Worm (Caenorhabditis elegans): ENCODE measurements around the gene gst-32.
"Not testable (repeated sequence)": the region's sequence is repeated elsewhere in the genome, so short reads cannot be mapped to it uniquely, and the experiment has no call there.

Gene gst-32

DNA sequence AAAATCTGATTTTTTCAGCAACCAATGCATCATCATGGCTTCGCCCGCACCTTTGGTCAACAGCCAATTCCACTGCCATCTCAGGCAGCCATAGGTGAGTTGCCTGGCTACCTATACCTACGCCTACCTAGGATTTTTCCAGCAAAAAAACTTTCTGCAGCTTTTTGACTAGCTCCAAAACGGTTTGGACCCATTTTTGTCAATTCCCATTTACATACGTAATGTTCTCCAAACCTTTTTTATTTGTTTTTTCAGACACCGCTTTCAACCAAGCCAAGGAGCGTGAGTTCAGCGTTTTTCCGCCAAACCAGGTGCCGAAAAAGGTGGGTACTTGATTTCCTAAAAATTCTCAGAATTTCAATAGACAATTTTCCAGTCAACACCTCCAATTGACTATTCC lies 34.7 kb downstream of the gst-32 start:
- TF ChIP-seq B0019.2 (GFP tag; conservative IDR thresholded peaks at IDR 0.05) (no peak), akir-1 (GFP tag; optimal IDR thresholded peaks at IDR 0.05) (no peak), mcd-1 (GFP tag; IDR thresholded peaks at IDR 0.05) (no peak), F49E8.2 (tag; optimal IDR thresholded peaks at IDR 0.05; ENCODE audit: insufficient read depth) (no peak), ztf-6 (GFP tag; IDR thresholded peaks at IDR 0.05) (no peak), lir-1 (GFP tag; conservative IDR thresholded peaks at IDR 0.05) (no peak), unc-62 (GFP tag; optimal IDR thresholded peaks at IDR 0.05) (no peak), lag-1 (GFP tag; IDR thresholded peaks at IDR 0.05) (no peak), snpc-1.1 (tag; optimal IDR thresholded peaks at IDR 0.05; ENCODE audit: insufficient read depth) (no peak), rcor-1 (GFP tag; IDR thresholded peaks at IDR 0.05) (no peak), ceh-58 (GFP tag; IDR thresholded peaks at IDR 0.05) (no peak)

ce11 chrII:15140881-15141280 lies 37.5 kb downstream of the gst-32 start, which contains the start of gene Y53F4B.26:
Y53F4B.26 (minus strand) TSS chrII:15140981.
- TF ChIP-seq snpc-1.1 (tag; optimal IDR thresholded peaks at IDR 0.05; ENCODE audit: insufficient read depth); madf-3 (GFP tag; IDR thresholded peaks at IDR 0.05); zim-3 (tag; optimal IDR thresholded peaks at IDR 0.05): not testable (repeated sequence)

- no peak for TF ChIP-seq snpc-1.1 (tag; optimal IDR thresholded peaks at IDR 0.05; ENCODE audit: insufficient read depth)
- TF ChIP-seq tbp1 (GFP tag; optimal IDR thresholded peaks at IDR 0.05), result no peak
- no peak for TF ChIP-seq lin-54 (GFP tag; optimal IDR thresholded peaks at IDR 0.05)
- no peak for TF ChIP-seq ztf-22 (GFP tag; optimal IDR thresholded peaks at IDR 0.05)
- no peak for TF ChIP-seq nfya-2 (GFP tag; IDR thresholded peaks at IDR 0.05)
- no peak for TF ChIP-seq let-526 (GFP tag; IDR thresholded peaks at IDR 0.05)
- no peak for TF ChIP-seq die-1 (tag; optimal IDR thresholded peaks at IDR 0.05)
Measured at ce11 chrII:15135886-15136285, 42.5 kb downstream of the gst-32 start, which contains the start of gene Y53F4B.25. Y53F4B.25 (plus strand) TSS chrII:15136186.

DNA sequence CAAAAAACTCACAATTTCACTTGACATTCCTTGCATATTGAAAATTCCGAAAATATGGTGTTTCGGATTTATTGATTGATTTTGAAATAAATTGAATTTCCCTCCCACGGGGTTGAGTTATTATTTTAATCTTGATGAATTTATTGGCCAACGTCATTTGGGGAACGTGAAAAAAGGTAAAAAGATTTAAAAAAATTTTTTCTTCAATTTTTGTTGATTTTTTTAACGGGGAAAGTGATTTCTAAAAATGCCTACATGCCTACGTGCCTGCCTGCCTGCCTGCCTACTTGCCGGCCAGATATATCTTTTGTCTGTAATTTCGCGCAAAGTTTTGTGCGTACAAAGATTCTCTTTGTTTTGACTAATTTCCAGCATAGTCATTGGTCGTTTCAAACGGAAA lies 44.1 kb downstream of the gst-32 start, which contains the start of gene Y53F4B.24:
TSS of gene Y53F4B.24 (minus strand) at position 101 of the 400 bp plus-strand sequence.
- TF ChIP-seq bed-2 (GFP tag; IDR thresholded peaks at IDR 0.05) (no peak), atf-7 (tag; optimal IDR thresholded peaks at IDR 0.05) (no peak), ztf-28 (GFP tag; IDR thresholded peaks at IDR 0.05) (no peak), dpl-1 (GFP tag; optimal IDR thresholded peaks at IDR 0.05) (no peak), C06A6.2 (GFP tag; conservative IDR thresholded peaks at IDR 0.05) (no peak), die-1 (tag; optimal IDR thresholded peaks at IDR 0.05) (no peak), K12H6.12 (tag; optimal IDR thresholded peaks at IDR 0.05) (no peak), efl-1 (GFP tag; optimal IDR thresholded peaks at IDR 0.05) (no peak), ZK185.1 (tag; optimal IDR thresholded peaks at IDR 0.05; ENCODE audit: poor library complexity, severe bottlenecking) (no peak), let-526 (GFP tag; IDR thresholded peaks at IDR 0.05) (no peak), repo-1 (tag; optimal IDR thresholded peaks at IDR 0.05) (no peak), F10E7.11 (tag; optimal IDR thresholded peaks at IDR 0.05) (no peak), ccch-3 (GFP tag; optimal IDR thresholded peaks at IDR 0.05) (no peak)

- no peak for TF ChIP-seq F52B5.7 (tag; optimal IDR thresholded peaks at IDR 0.05)
- no peak for TF ChIP-seq B0261.1 (tag; optimal IDR thresholded peaks at IDR 0.05)
- no peak for TF ChIP-seq hsf-1 (GFP tag; IDR thresholded peaks at IDR 0.05)
- TF ChIP-seq ets-4 (GFP tag; optimal IDR thresholded peaks at IDR 0.05), result no peak
- no peak for TF ChIP-seq pha-4 (tag; optimal IDR thresholded peaks at IDR 0.05)
- TF ChIP-seq Y67H2A.10 (GFP tag; conservative IDR thresholded peaks at IDR 0.05), result no peak
- no peak for TF ChIP-seq rpc-1 (optimal IDR thresholded peaks at IDR 0.05)
- no peak for TF ChIP-seq rpc-1 (tag; optimal IDR thresholded peaks at IDR 0.05)
Measured at ce11 chrII:15130512-15130911, 47.9 kb downstream of the gst-32 start, which contains the start of gene Y53F4B.62. Y53F4B.62 (minus strand) TSS chrII:15130612.

Data from whole organism, young adult.